Worm (Caenorhabditis elegans) whole organism, L2 larva: ENCODE measurements around the gene nep-11.

Experiments used
- F13H6.1 ChIP-seq: sonication (generic microtip); optimal IDR thresholded peaks from 2 replicates; lab custom pipeline; 2016; ENCODE audit warnings: missing genetic modification characterization, missing compliant biosample characterization
- ama-1 ChIP-seq: fragments of 150-350 bp; optimal IDR thresholded peaks from 2 replicates; lab custom pipeline; 2018; ENCODE audit warnings: inconsistent platforms
- blmp-1 ChIP-seq: sonication (generic microtip); optimal IDR thresholded peaks from 2 replicates; lab custom pipeline; 2017; ENCODE audit warnings: missing genetic modification characterization, mild to moderate bottlenecking, missing compliant biosample characterization, antibody characterized with exemption, moderate library complexity; ENCODE audit not compliant: insufficient read depth
- ceh-82 ChIP-seq: fragments of 150-350 bp; optimal IDR thresholded peaks from 2 replicates; lab custom pipeline; 2014; ENCODE audit warnings: missing biosample characterization, missing genetic modification characterization
- crh-2 ChIP-seq: sonication (generic microtip); optimal IDR thresholded peaks from 2 replicates; lab custom pipeline; 2017; ENCODE audit warnings: missing biosample characterization, missing genetic modification characterization
- dmd-4 ChIP-seq: sonication (generic microtip); optimal IDR thresholded peaks from 2 replicates; lab custom pipeline; 2017; ENCODE audit warnings: missing biosample characterization, missing genetic modification characterization
- egl-27 ChIP-seq: sonication (generic microtip); optimal IDR thresholded peaks from 3 replicates; lab custom pipeline; 2017; ENCODE audit warnings: missing biosample characterization, missing genetic modification reagents, missing genetic modification characterization
- elt-1 ChIP-seq: fragments of 150-350 bp; optimal IDR thresholded peaks from 2 replicates; lab custom pipeline; 2014; ENCODE audit warnings: missing biosample characterization, missing genetic modification characterization
- elt-3 ChIP-seq: sonication (generic microtip); optimal IDR thresholded peaks from 2 replicates; lab custom pipeline; 2017; ENCODE audit warnings: missing biosample characterization, missing genetic modification characterization
- fos-1 ChIP-seq: fragments of 150-350 bp; optimal IDR thresholded peaks from 2 replicates; lab custom pipeline; 2014; ENCODE audit warnings: missing biosample characterization, missing genetic modification characterization
- gmeb-1 ChIP-seq: fragments of 150-350 bp; optimal IDR thresholded peaks from 2 replicates; lab custom pipeline; 2014; ENCODE audit warnings: missing biosample characterization, missing genetic modification characterization
- lin-11 ChIP-seq: fragments of 150-350 bp; sonication (generic microtip); optimal IDR thresholded peaks from 2 replicates; lab custom pipeline; 2014; ENCODE audit warnings: missing biosample characterization, missing genetic modification characterization, inconsistent platforms, mixed read lengths
- lin-13 ChIP-seq: fragments of 150-350 bp; optimal IDR thresholded peaks from 2 replicates; lab custom pipeline; 2014; ENCODE audit warnings: missing biosample characterization, missing genetic modification reagents, missing genetic modification characterization
- lsy-2 ChIP-seq, 2 experiments: fragments of 150-350 bp in 1 of 2; sonication (generic microtip) in 1 of 2; optimal IDR thresholded peaks; 2 replicates each; lab custom pipeline; 2014 to 2017; ENCODE audit warnings: missing biosample characterization in 2 of 2, missing genetic modification characterization in 2 of 2
- mab-5 ChIP-seq: fragments of 150-350 bp; optimal IDR thresholded peaks from 2 replicates; lab custom pipeline; 2014; ENCODE audit warnings: missing biosample characterization, missing genetic modification characterization
- mbf-1 ChIP-seq: sonication (generic microtip); optimal IDR thresholded peaks from 2 replicates; lab custom pipeline; 2017; ENCODE audit warnings: missing biosample characterization, missing genetic modification characterization
- mdl-1 ChIP-seq, 2 experiments: fragments of 150-350 bp in 1 of 2; sonication (generic microtip) in 1 of 2; optimal IDR thresholded peaks; 2 replicates each; lab custom pipeline; 2017; ENCODE audit warnings: missing biosample characterization in 2 of 2, missing genetic modification characterization in 2 of 2
- nhr-10 ChIP-seq: sonication (generic microtip); optimal IDR thresholded peaks from 2 replicates; lab custom pipeline; 2017; ENCODE audit warnings: missing biosample characterization, missing genetic modification characterization
- nhr-12 ChIP-seq: fragments of 150-350 bp; optimal IDR thresholded peaks from 2 replicates; lab custom pipeline; 2014; ENCODE audit warnings: missing biosample characterization, missing genetic modification characterization
- nhr-129 ChIP-seq: fragments of 150-350 bp; optimal IDR thresholded peaks from 2 replicates; lab custom pipeline; 2014; ENCODE audit warnings: missing biosample characterization, missing genetic modification characterization
- nhr-237 ChIP-seq: fragments of 150-350 bp; optimal IDR thresholded peaks from 2 replicates; lab custom pipeline; 2014; ENCODE audit warnings: missing biosample characterization, missing genetic modification characterization
- nhr-6 ChIP-seq: fragments of 150-350 bp; optimal IDR thresholded peaks from 2 replicates; lab custom pipeline; 2014; ENCODE audit warnings: missing biosample characterization, missing genetic modification characterization
- nhr-77 ChIP-seq: fragments of 150-350 bp; optimal IDR thresholded peaks from 2 replicates; lab custom pipeline; 2014; ENCODE audit warnings: missing biosample characterization, missing genetic modification characterization
- sem-4 ChIP-seq: fragments of 150-350 bp; optimal IDR thresholded peaks from 2 replicates; lab custom pipeline; 2014; ENCODE audit warnings: missing biosample characterization, missing genetic modification reagents, missing genetic modification characterization
- skn-1 ChIP-seq: sonication (generic microtip); optimal IDR thresholded peaks from 2 replicates; lab custom pipeline; 2017; ENCODE audit warnings: missing biosample characterization, missing genetic modification characterization
- sma-3 ChIP-seq: sonication (generic microtip); optimal IDR thresholded peaks from 2 replicates; lab custom pipeline; 2016; ENCODE audit warnings: missing genetic modification reagents, missing genetic modification characterization, missing compliant biosample characterization
- sma-9 ChIP-seq, 2 experiments: fragments of 150-350 bp in 1 of 2; sonication (generic microtip) in 1 of 2; optimal IDR thresholded peaks; 2 replicates each; lab custom pipeline; 2014 to 2016; ENCODE audit warnings: missing genetic modification characterization in 2 of 2, mild to moderate bottlenecking in 1 of 2, missing biosample characterization in 1 of 2, missing compliant biosample characterization in 1 of 2, missing genetic modification reagents in 1 of 2, moderate library complexity in 1 of 2
- unc-39 ChIP-seq: fragments of 150-350 bp; optimal IDR thresholded peaks from 2 replicates; lab custom pipeline; 2014; ENCODE audit warnings: missing biosample characterization, missing genetic modification characterization
- unc-55 ChIP-seq: fragments of 150-350 bp; sonication (generic microtip); optimal IDR thresholded peaks from 3 replicates; lab custom pipeline; 2014; ENCODE audit warnings: missing biosample characterization, missing genetic modification reagents, missing genetic modification characterization
- zag-1 ChIP-seq: fragments of 150-350 bp; optimal IDR thresholded peaks from 2 replicates; lab custom pipeline; 2014; ENCODE audit warnings: missing biosample characterization, missing genetic modification characterization
- ztf-1 ChIP-seq: fragments of 200-800 bp; sonication (Bioruptor generic); conservative IDR thresholded peaks from 2 replicates; pipeline ENCODE4 v1.3.6; 2022; ENCODE audit warnings: missing genetic modification characterization, missing compliant biosample characterization
- ztf-11 ChIP-seq: sonication (generic microtip); optimal IDR thresholded peaks from 2 replicates; lab custom pipeline; 2017; ENCODE audit warnings: missing biosample characterization, missing genetic modification characterization
- ztf-4 ChIP-seq: fragments of 150-350 bp; optimal IDR thresholded peaks from 2 replicates; lab custom pipeline; 2014; ENCODE audit warnings: missing biosample characterization, missing genetic modification characterization

The nep-11 gene

DNA sequence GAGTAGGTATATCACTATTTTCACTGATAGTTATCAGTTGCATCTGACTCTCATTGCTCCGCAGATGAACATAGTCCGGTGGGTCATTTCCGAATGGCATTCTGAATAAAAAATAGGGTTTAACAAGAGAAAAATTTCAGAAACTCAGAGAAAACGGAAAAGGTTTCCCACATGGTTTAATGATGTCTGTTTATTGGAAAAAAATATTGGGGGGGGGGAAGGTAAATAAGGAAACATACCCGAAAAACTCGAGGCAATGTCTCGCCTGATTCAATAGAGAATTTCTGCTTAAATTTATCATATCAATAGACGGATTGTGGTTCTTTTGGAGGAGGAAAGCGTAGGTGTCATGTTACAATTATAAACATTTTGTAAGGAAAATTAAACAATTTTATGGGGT lies at the start of gene nep-11:
nep-11 (minus strand) TSS at position 101 of the 400 bp plus-strand sequence.
- no peak for TF ChIP-seq dmd-4 (tag; lab: Kevin White, UChicago)
- TF ChIP-seq lsy-2 (tag; optimal IDR thresholded peaks at IDR 0.05; lab: Kevin White, UChicago): no peak
- TF ChIP-seq mdl-1 (tag; optimal IDR thresholded peaks at IDR 0.05; lab: Kevin White, UChicago): no peak
- TF ChIP-seq nhr-237 (tag; lab: Kevin White, UChicago): no peak
- no peak for TF ChIP-seq sem-4 (tag; lab: Kevin White, UChicago)
- TF ChIP-seq fos-1 (tag; lab: Kevin White, UChicago): no peak
- no peak for TF ChIP-seq sma-3
- TF ChIP-seq, all 48 proteins: peak for 0

DNA sequence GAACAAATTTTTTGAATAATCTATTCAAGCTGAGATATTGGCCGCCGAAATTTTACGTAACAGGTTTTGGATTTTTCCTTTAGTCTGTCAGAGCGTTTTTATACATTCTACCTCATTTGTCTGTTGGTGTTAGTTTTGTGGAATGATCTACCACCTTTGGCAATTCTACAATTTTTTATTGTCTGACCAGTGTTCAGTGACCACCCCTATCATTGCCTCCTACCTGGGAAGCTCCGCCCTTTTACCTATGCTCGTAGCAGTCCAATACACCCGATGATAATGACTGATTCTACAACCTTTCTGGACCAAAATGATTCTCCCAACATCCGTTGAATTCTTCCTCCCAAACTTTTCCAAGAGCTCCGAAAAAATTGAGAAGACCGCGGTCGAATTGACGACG lies 48.4 kb upstream of the nep-11 start, which contains the start of gene sdz-32:
sdz-32 (plus strand) TSS at position 301 of the 400 bp plus-strand sequence.
- TF ChIP-seq ceh-82 (tag; lab: Kevin White, UChicago) (no peak), lin-11 (tag; lab: Kevin White, UChicago) (no peak), F13H6.1 (tag; lab: Kevin White, UChicago) (no peak)

DNA sequence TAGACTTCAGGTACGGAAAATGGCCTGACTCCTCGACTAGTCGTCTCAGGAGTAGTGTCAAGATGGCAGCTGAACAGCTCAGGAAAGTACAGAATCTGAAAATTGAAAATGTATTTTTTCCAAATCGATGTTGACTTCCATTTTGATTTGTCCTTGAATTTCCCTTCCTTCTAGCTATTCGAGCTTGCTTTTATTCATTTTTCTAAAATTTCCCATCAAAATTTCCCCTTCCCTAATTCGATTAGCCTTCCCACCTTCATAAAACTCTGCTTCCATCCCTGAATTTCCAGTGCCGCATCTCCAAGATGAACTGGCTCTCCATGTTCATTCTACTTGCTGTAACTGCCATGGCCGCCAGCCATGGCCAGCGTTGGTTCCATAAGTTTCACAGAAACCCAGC lies 47.5 kb upstream of the nep-11 start, which contains the start of gene Y49F6B.6:
Y49F6B.6 (plus strand) TSS at position 301 of the 400 bp plus-strand sequence.
- no peak for TF ChIP-seq ztf-1 (GFP tag; lab: Robert Waterston, UW)
- no peak for TF ChIP-seq egl-27 (tag; lab: Kevin White, UChicago)
- TF ChIP-seq sma-9 (GFP tag; optimal IDR thresholded peaks at IDR 0.05; lab: Kevin White, UChicago): no peak
- no peak for TF ChIP-seq sma-9 (tag; optimal IDR thresholded peaks at IDR 0.05; lab: Kevin White, UChicago)
- no peak for TF ChIP-seq sem-4 (tag; lab: Kevin White, UChicago)
- TF ChIP-seq skn-1 (tag; lab: Kevin White, UChicago): no peak
- no peak for TF ChIP-seq crh-2 (tag; lab: Kevin White, UChicago)
- no peak for TF ChIP-seq unc-39
- TF ChIP-seq mbf-1 (tag; lab: Kevin White, UChicago): no peak
- TF ChIP-seq zag-1: no peak
- no peak for TF ChIP-seq nhr-237 (tag; lab: Kevin White, UChicago)
- no peak for TF ChIP-seq nhr-12
- no peak for TF ChIP-seq ztf-11
- TF ChIP-seq elt-3 (tag; lab: Kevin White, UChicago): no peak
- TF ChIP-seq nhr-10 (tag; lab: Kevin White, UChicago): no peak
- no peak for TF ChIP-seq mab-5 (tag; lab: Kevin White, UChicago)
- TF ChIP-seq ztf-4 (tag; lab: Kevin White, UChicago): no peak
- no peak for TF ChIP-seq elt-1 (tag; lab: Kevin White, UChicago)
- no peak for TF ChIP-seq nhr-77 (tag; lab: Kevin White, UChicago)
- no peak for TF ChIP-seq lin-13 (GFP tag; lab: Kevin White, UChicago)

DNA sequence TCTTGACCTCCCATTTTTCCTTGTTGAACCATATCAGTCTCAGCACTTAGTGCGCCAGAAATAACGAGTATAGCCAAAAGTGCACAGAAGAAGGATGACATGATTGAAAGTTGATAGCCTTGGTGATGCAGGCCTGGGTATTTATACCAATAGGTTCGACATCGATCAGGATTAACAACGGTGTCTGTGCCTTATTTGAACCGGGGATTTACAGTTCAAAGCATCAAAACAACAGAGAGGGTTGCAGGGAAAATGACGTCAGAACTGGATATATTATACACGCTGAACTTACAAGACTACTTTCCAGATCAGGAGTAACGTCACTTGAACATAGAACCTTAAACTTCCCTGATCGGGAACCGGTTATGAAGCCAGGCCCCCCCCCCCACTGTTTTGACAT lies 47.0 kb upstream of the nep-11 start, which contains the start of gene Y49F6B.12:
Y49F6B.12 (minus strand) TSS at position 101 of the 400 bp plus-strand sequence.
- TF ChIP-seq nhr-6 (tag; lab: Kevin White, UChicago): no peak

DNA sequence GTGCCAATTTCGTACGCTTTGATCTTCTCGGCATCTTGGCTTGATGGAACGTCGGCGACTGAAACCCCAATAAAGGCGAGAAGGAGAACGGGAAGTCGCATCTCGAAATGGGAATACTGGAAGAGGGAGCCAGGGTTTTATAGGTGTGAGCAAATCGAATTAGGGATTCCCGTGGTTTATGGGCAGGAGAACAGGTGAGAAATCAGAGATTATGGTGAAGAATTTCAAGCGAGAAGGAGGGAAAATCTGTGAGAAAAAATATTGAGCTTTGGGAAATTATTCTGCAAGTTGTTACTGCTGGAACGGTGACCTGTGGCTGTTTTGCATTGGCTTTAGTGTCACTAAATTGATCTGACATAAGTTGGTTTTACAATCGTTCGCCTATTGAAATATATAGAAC lies 46.3 kb upstream of the nep-11 start, which contains the start of gene Y49F6B.13:
Y49F6B.13 (minus strand) TSS at position 101 of the 400 bp plus-strand sequence.
- TF ChIP-seq sma-3 (no peak), sem-4 (tag; lab: Kevin White, UChicago) (no peak)

DNA sequence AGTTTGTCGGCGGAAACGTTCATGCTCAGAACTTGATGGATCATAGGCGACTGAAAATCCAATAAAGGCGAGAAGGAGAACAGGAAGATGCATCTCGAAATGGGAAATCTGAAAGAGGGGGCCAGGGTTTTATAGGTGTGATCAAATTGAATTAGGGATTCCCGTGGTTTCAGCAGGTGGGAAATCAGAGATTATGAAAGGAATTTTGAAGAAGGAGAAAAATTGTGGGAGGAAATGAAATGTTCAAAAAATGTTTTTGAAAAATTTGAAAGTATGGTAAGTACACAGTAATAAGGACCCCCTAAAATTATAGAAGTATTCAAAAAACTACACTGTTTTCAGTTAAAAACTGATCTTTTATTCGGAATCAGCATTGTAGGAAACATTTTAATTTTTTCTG lies 45.2 kb upstream of the nep-11 start, which contains the start of gene Y49F6B.20:
Y49F6B.20 (minus strand) TSS at position 101 of the 400 bp plus-strand sequence.
- TF ChIP-seq nhr-129 (tag; lab: Kevin White, UChicago) (no peak), mdl-1 (tag; optimal IDR thresholded peaks at IDR 0.05; lab: Kevin White, UChicago) (no peak), gmeb-1 (tag; lab: Kevin White, UChicago) (no peak), zag-1 (no peak), blmp-1 (tag; lab: Kevin White, UChicago) (no peak), ceh-82 (tag; lab: Kevin White, UChicago) (no peak), crh-2 (tag; lab: Kevin White, UChicago) (no peak), nhr-237 (tag; lab: Kevin White, UChicago) (no peak), elt-3 (tag; lab: Kevin White, UChicago) (no peak), ztf-4 (tag; lab: Kevin White, UChicago) (no peak), unc-55 (GFP tag; lab: Kevin White, UChicago) (no peak), ama-1 (no peak), dmd-4 (tag; lab: Kevin White, UChicago) (no peak)
- TF ChIP-seq, all 48 proteins: peak for 0
